Worm (Caenorhabditis elegans): ENCODE measurements around the gene C01G12.13.

ce11 chrII:14597788-14598187 lies 21.3 kb downstream of the C01G12.13 start:
- TF ChIP-seq ttx-3 (tag; optimal IDR thresholded peaks at IDR 0.05) = no peak
- no peak for TF ChIP-seq nhr-11 (tag; optimal IDR thresholded peaks at IDR 0.05)
- TF ChIP-seq ceh-6 (GFP tag; optimal IDR thresholded peaks at IDR 0.05) = no peak
- TF ChIP-seq sox-4 (tag; optimal IDR thresholded peaks at IDR 0.05) = no peak
- no peak for TF ChIP-seq tbx-7 (tag; optimal IDR thresholded peaks at IDR 0.05)
- no peak for TF ChIP-seq ets-4 (tag; optimal IDR thresholded peaks at IDR 0.05)
- TF ChIP-seq ceh-34 (tag; optimal IDR thresholded peaks at IDR 0.05) = no peak
- no peak for TF ChIP-seq ceh-48 (tag; optimal IDR thresholded peaks at IDR 0.05)
- no peak for TF ChIP-seq ceh-2 (tag; optimal IDR thresholded peaks at IDR 0.05)
- TF ChIP-seq pqm-1 (tag; optimal IDR thresholded peaks at IDR 0.05) = no peak
- TF ChIP-seq madf-2 (tag; optimal IDR thresholded peaks at IDR 0.05) = no peak

Data from whole organism, late embryonic.